Fruit fly (Drosophila melanogaster): ENCODE measurements around the gene CG11911.

Gene CG11911

dm6 chr2L:305646-306045, 15.4 kb downstream of the CG11911 start, which contains the start of gene Plc21C (continued):
- TF ChIP-seq Opbp (GFP tag; IDR thresholded peaks at IDR 0.05; ENCODE audit: partially characterized antibody) (peak; percentile 53; the same call in 2 of the 3 replicates), CG14965 (GFP tag; optimal IDR thresholded peaks at IDR 0.05; ENCODE audit: borderline replicate concordance) (no peak), CG17186 (GFP tag; optimal IDR thresholded peaks at IDR 0.05) (peak; percentile 49), gfzf (GFP tag; optimal IDR thresholded peaks at IDR 0.05) (peak; percentile 93), TFAM (GFP tag; optimal IDR thresholded peaks at IDR 0.05) (no peak), BEAF-32 (GFP tag; optimal IDR thresholded peaks at IDR 0.05) (peak; percentile 64), gem (tag; optimal IDR thresholded peaks at IDR 0.05) (peak; percentile 59), CG6683 (GFP tag; optimal IDR thresholded peaks at IDR 0.05) (no peak), CG11560 (tag; IDR thresholded peaks at IDR 0.05) (peak; percentile 33; the same call in 1 of the 3 replicates), CG3163 (GFP tag; optimal IDR thresholded peaks at IDR 0.05) (peak; percentile 43), crp (GFP tag; optimal IDR thresholded peaks at IDR 0.05) (peak; percentile 16 to 88), ewg (GFP tag; optimal IDR thresholded peaks at IDR 0.05) (peak; percentile 17), CG2129 (GFP tag; IDR thresholded peaks at IDR 0.05; ENCODE audit: partially characterized antibody) (no peak), CG10979 (tag; optimal IDR thresholded peaks at IDR 0.05) (peak; percentile 21), dmrt11E (tag; optimal IDR thresholded peaks at IDR 0.05) (no peak), CG9876 (GFP tag; optimal IDR thresholded peaks at IDR 0.05) (no peak), CG4854 (GFP tag; optimal IDR thresholded peaks at IDR 0.05) (peak; percentile 71), Side (GFP tag; optimal IDR thresholded peaks at IDR 0.05) (peak; percentile 24), CG1647 (GFP tag; optimal IDR thresholded peaks at IDR 0.05) (peak; percentile 50), lbe (GFP tag; optimal IDR thresholded peaks at IDR 0.05) (no peak), CG17385 (GFP tag; optimal IDR thresholded peaks at IDR 0.05) (no peak), CG8290 (GFP tag; optimal IDR thresholded peaks at IDR 0.05) (no peak), CG8290 (tag; optimal IDR thresholded peaks at IDR 0.05) (peak in 1 of 2 experiments; percentile 56), CG2875 (GFP tag; optimal IDR thresholded peaks at IDR 0.05) (no peak), Dip3 (GFP tag; optimal IDR thresholded peaks at IDR 0.05) (peak; percentile 35), slp2 (GFP tag; optimal IDR thresholded peaks at IDR 0.05) (peak; percentile 2), lola (GFP tag; optimal IDR thresholded peaks at IDR 0.05) (peak in 1 of 3 experiments; percentile 22), CG18262 (tag; optimal IDR thresholded peaks at IDR 0.05) (peak; percentile 42), Fer1 (GFP tag; optimal IDR thresholded peaks at IDR 0.05) (peak; percentile 51), CG6654 (GFP tag; optimal IDR thresholded peaks at IDR 0.05) (no peak), B-H2 (GFP tag; optimal IDR thresholded peaks at IDR 0.05) (peak; percentile 49), CrebB (tag; optimal IDR thresholded peaks at IDR 0.05) (no peak), Ets97D (GFP tag; optimal IDR thresholded peaks at IDR 0.05) (peak; percentile 84), bcd (GFP tag; optimal IDR thresholded peaks at IDR 0.05) (peak; percentile 39), gcm (GFP tag; optimal IDR thresholded peaks at IDR 0.05) (peak; percentile 25), p53 (GFP tag; optimal IDR thresholded peaks at IDR 0.05) (no peak), twi (tag; optimal IDR thresholded peaks at IDR 0.05) (peak; percentile 32), CG17912 (GFP tag; optimal IDR thresholded peaks at IDR 0.05) (no peak), Doc3 (GFP tag; IDR thresholded peaks at IDR 0.05; ENCODE audit: partially characterized antibody) (no peak), bab2 (GFP tag; optimal IDR thresholded peaks at IDR 0.05) (peak; percentile 37), Chrac-16 (GFP tag; optimal IDR thresholded peaks at IDR 0.05) (peak; percentile 44), Rfx (GFP tag; IDR thresholded peaks at IDR 0.05) (peak; percentile 63; the same call in 1 of the 2 replicates), CG4328 (GFP tag; optimal IDR thresholded peaks at IDR 0.05) (peak; percentile 58), CG33213 (GFP tag; optimal IDR thresholded peaks at IDR 0.05) (peak; percentile 52), CG32767 (GFP tag; IDR thresholded peaks at IDR 0.05) (no peak), Neu2 (GFP tag; optimal IDR thresholded peaks at IDR 0.05; ENCODE audit: borderline replicate concordance) (no peak), tna (GFP tag; IDR thresholded peaks at IDR 0.05; ENCODE audit: partially characterized antibody) (no peak), shn (GFP tag; optimal IDR thresholded peaks at IDR 0.05) (peak; percentile 34), CG1792 (GFP tag; optimal IDR thresholded peaks at IDR 0.05) (peak; percentile 23), nerfin-1 (tag; optimal IDR thresholded peaks at IDR 0.05) (peak; percentile 36)
